Fruit fly (Drosophila melanogaster) whole organism, embryonic: ENCODE measurements around the gene CG12811.

ENCODE experiments used
- Antp ChIP-seq: fragments of 200-800 bp; sonication (Bioruptor generic); optimal IDR thresholded peaks from 3 replicates; lab custom pipeline; 2016; ENCODE audit warnings: missing biosample characterization, missing genetic modification characterization
- Atf3 ChIP-seq: fragments of 200-800 bp; sonication (Bioruptor generic); optimal IDR thresholded peaks from 3 replicates; lab custom pipeline; 2016; ENCODE audit warnings: missing biosample characterization, missing genetic modification characterization
- Bdp1 ChIP-seq: fragments of 200-800 bp; sonication (Bioruptor generic); optimal IDR thresholded peaks from 3 replicates; lab custom pipeline; 2016; ENCODE audit warnings: missing biosample characterization, missing genetic modification characterization
- BtbVII ChIP-seq: fragments of 200-800 bp; sonication (Bioruptor generic); optimal IDR thresholded peaks from 3 replicates; lab custom pipeline; 2017; ENCODE audit warnings: missing biosample characterization, mild to moderate bottlenecking, missing genetic modification characterization
- Bteb2 ChIP-seq: fragments of 200-800 bp; sonication (Bioruptor generic); optimal IDR thresholded peaks from 2 replicates; lab custom pipeline; 2016; ENCODE audit warnings: missing biosample characterization, missing genetic modification characterization
- CG11085 ChIP-seq: fragments of 200-800 bp; sonication (Bioruptor generic); IDR thresholded peaks from 2 replicates; pipeline ENCODE4 v1.3.6; 2022; ENCODE audit warnings: missing biosample characterization, missing genetic modification characterization
- CG14014 ChIP-seq: fragments of 200-800 bp; sonication (Bioruptor generic); IDR thresholded peaks from 2 replicates; pipeline ENCODE4 v1.3.6; 2022; ENCODE audit warnings: missing biosample characterization, missing genetic modification characterization
- CG15269 ChIP-seq: fragments of 200-800 bp; sonication (Bioruptor generic); optimal IDR thresholded peaks from 2 replicates; lab custom pipeline; 2018; ENCODE audit warnings: missing biosample characterization, mild to moderate bottlenecking, missing genetic modification characterization, moderate library complexity
- CG16813 ChIP-seq: fragments of 200-800 bp; sonication (Bioruptor generic); IDR thresholded peaks from 3 replicates; pipeline ENCODE4 v1.3.6; 2022; ENCODE audit warnings: missing biosample characterization, missing genetic modification characterization; ENCODE audit not compliant: partially characterized antibody
- CG1832 ChIP-seq: fragments of 200-800 bp; sonication (Bioruptor generic); optimal IDR thresholded peaks from 2 replicates; lab custom pipeline; 2017; ENCODE audit warnings: missing biosample characterization, mild to moderate bottlenecking, missing genetic modification characterization, inconsistent platforms
- CG18619 ChIP-seq: fragments of 200-800 bp; sonication (Bioruptor generic); optimal IDR thresholded peaks from 3 replicates; lab custom pipeline; 2017; ENCODE audit warnings: missing biosample characterization, mild to moderate bottlenecking, missing genetic modification characterization
- CG3163 ChIP-seq: fragments of 200-800 bp; sonication (Bioruptor generic); optimal IDR thresholded peaks from 3 replicates; lab custom pipeline; 2016; ENCODE audit warnings: missing biosample characterization, missing genetic modification characterization
- CG32532 ChIP-seq: fragments of 200-800 bp; sonication (Bioruptor generic); IDR thresholded peaks from 2 replicates; pipeline ENCODE4 v1.3.6; 2022; ENCODE audit warnings: missing biosample characterization, missing genetic modification characterization
- CG4424 ChIP-seq: fragments of 200-800 bp; sonication (Bioruptor generic); optimal IDR thresholded peaks from 3 replicates; lab custom pipeline; 2016; ENCODE audit warnings: missing biosample characterization, missing genetic modification characterization
- CG4617 ChIP-seq: fragments of 200-800 bp; sonication (Bioruptor generic); optimal IDR thresholded peaks from 3 replicates; lab custom pipeline; 2016; ENCODE audit warnings: missing biosample characterization, missing genetic modification characterization, borderline replicate concordance
- CG5953 ChIP-seq: fragments of 200-800 bp; sonication (Bioruptor generic); IDR thresholded peaks from 2 replicates; pipeline ENCODE4 v1.3.6; 2022; ENCODE audit warnings: missing biosample characterization, missing genetic modification characterization
- D ChIP-seq, 2 experiments: fragments of 200-800 bp in 1 of 2; fragments of >200 bp in 1 of 2; sonication (Bioruptor generic) in 1 of 2; optimal IDR thresholded peaks; 2 replicates in 1 of 2; 3 replicates in 1 of 2; lab custom pipeline; 2017; ENCODE audit warnings: mild to moderate bottlenecking in 1 of 2, missing biosample characterization in 1 of 2, missing genetic modification characterization in 1 of 2, missing genetic modification reagents in 1 of 2
- Dref ChIP-seq: fragments of 200-800 bp; sonication (Bioruptor generic); IDR thresholded peaks from 2 replicates; pipeline ENCODE4 v1.3.6; 2022; ENCODE audit warnings: missing biosample characterization, missing genetic modification characterization
- Hey ChIP-seq: fragments of 200-800 bp; sonication (Bioruptor generic); optimal IDR thresholded peaks from 3 replicates; lab custom pipeline; 2018; ENCODE audit warnings: missing biosample characterization, mild to moderate bottlenecking, missing genetic modification characterization
- NFAT ChIP-seq: fragments of 200-800 bp; sonication (Bioruptor generic); IDR thresholded peaks from 2 replicates; pipeline ENCODE4 v1.3.6; 2022; ENCODE audit warnings: missing biosample characterization, missing genetic modification characterization
- NK7.1 ChIP-seq: fragments of 200-800 bp; sonication (Bioruptor generic); optimal IDR thresholded peaks from 3 replicates; lab custom pipeline; 2016; ENCODE audit warnings: missing biosample characterization, missing genetic modification characterization
- Nf-YB ChIP-seq: fragments of 200-800 bp; sonication (Bioruptor generic); optimal IDR thresholded peaks from 3 replicates; lab custom pipeline; 2019; ENCODE audit warnings: missing biosample characterization, mild to moderate bottlenecking, missing genetic modification characterization, moderate library complexity
- Nf-YC ChIP-seq: fragments of 200-800 bp; optimal IDR thresholded peaks from 3 replicates; lab custom pipeline; 2019; ENCODE audit warnings: missing biosample characterization, mild to moderate bottlenecking, missing genetic modification characterization, moderate library complexity
- NfI ChIP-seq: fragments of 200-800 bp; sonication (Bioruptor generic); optimal IDR thresholded peaks from 3 replicates; lab custom pipeline; 2018; ENCODE audit warnings: missing biosample characterization, mild to moderate bottlenecking, missing genetic modification characterization, moderate library complexity
- Rfx ChIP-seq: fragments of 200-800 bp; sonication (Bioruptor generic); IDR thresholded peaks from 2 replicates; pipeline ENCODE4 v1.3.6; 2022; ENCODE audit warnings: missing biosample characterization, missing genetic modification characterization
- Xbp1 ChIP-seq: fragments of 200-800 bp; sonication (Bioruptor generic); optimal IDR thresholded peaks from 3 replicates; lab custom pipeline; 2016; ENCODE audit warnings: missing biosample characterization, mild to moderate bottlenecking, missing genetic modification characterization
- ab ChIP-seq: fragments of 200-800 bp; sonication (Bioruptor generic); optimal IDR thresholded peaks from 2 replicates; lab custom pipeline; 2016; ENCODE audit warnings: missing biosample characterization, missing genetic modification characterization
- btn ChIP-seq: fragments of 200-800 bp; sonication (Bioruptor generic); optimal IDR thresholded peaks from 2 replicates; lab custom pipeline; 2016; ENCODE audit warnings: missing biosample characterization, missing genetic modification characterization
- chinmo ChIP-seq: fragments of 200-800 bp; sonication (Bioruptor generic); IDR thresholded peaks from 4 replicates; pipeline ENCODE4 v1.3.6; 2022; ENCODE audit warnings: missing biosample characterization, missing genetic modification characterization; ENCODE audit not compliant: partially characterized antibody
- dan ChIP-seq: fragments of 200-800 bp; sonication (Bioruptor generic); IDR thresholded peaks from 2 replicates; pipeline ENCODE4 v1.3.6; 2022; ENCODE audit warnings: missing biosample characterization, missing genetic modification characterization
- dimm ChIP-seq: fragments of 200-800 bp; sonication (Bioruptor generic); IDR thresholded peaks from 2 replicates; pipeline ENCODE4 v1.3.6; 2022; ENCODE audit warnings: missing biosample characterization, missing genetic modification characterization
- ewg ChIP-seq: fragments of 200-800 bp; sonication (Bioruptor generic); optimal IDR thresholded peaks from 3 replicates; lab custom pipeline; 2017; ENCODE audit warnings: mild to moderate bottlenecking, missing biosample characterization, missing genetic modification reagents, missing genetic modification characterization
- grau ChIP-seq: fragments of 200-800 bp; optimal IDR thresholded peaks from 3 replicates; lab custom pipeline; 2019; ENCODE audit warnings: missing biosample characterization, mild to moderate bottlenecking, missing genetic modification characterization, moderate library complexity
- mld ChIP-seq: fragments of 200-800 bp; sonication (Bioruptor generic); IDR thresholded peaks from 3 replicates; pipeline ENCODE4 v1.3.6; 2022; ENCODE audit warnings: missing biosample characterization, missing genetic modification characterization; ENCODE audit not compliant: partially characterized antibody
- nerfin-1 ChIP-seq: fragments of 200-800 bp; sonication (Bioruptor generic); optimal IDR thresholded peaks from 3 replicates; lab custom pipeline; 2019; ENCODE audit warnings: missing biosample characterization, mild to moderate bottlenecking, missing genetic modification characterization, moderate library complexity
- onecut ChIP-seq: fragments of 200-800 bp; sonication (Bioruptor generic); IDR thresholded peaks from 2 replicates; pipeline ENCODE4 v1.3.6; 2022; ENCODE audit warnings: missing biosample characterization, missing genetic modification characterization
- org-1 ChIP-seq: fragments of 200-800 bp; sonication (Bioruptor generic); optimal IDR thresholded peaks from 2 replicates; lab custom pipeline; 2017; ENCODE audit warnings: missing biosample characterization, missing genetic modification characterization
- pho ChIP-seq: fragments of 200-800 bp; sonication (Bioruptor generic); optimal IDR thresholded peaks from 2 replicates; lab custom pipeline; 2016; ENCODE audit warnings: missing biosample characterization, missing genetic modification characterization
- pros ChIP-seq: fragments of 200-800 bp; sonication (Bioruptor generic); optimal IDR thresholded peaks from 3 replicates; lab custom pipeline; 2019; ENCODE audit warnings: missing biosample characterization, mild to moderate bottlenecking, missing genetic modification characterization, moderate library complexity
- scrt ChIP-seq: fragments of 200-800 bp; sonication (Bioruptor generic); optimal IDR thresholded peaks from 2 replicates; lab custom pipeline; 2018; ENCODE audit warnings: missing biosample characterization, mild to moderate bottlenecking, missing genetic modification characterization, moderate library complexity
- seq ChIP-seq: fragments of 200-800 bp; sonication (Bioruptor generic); IDR thresholded peaks from 2 replicates; pipeline ENCODE4 v1.3.6; 2022; ENCODE audit warnings: missing biosample characterization, missing genetic modification characterization
- slou ChIP-seq: fragments of 200-800 bp; sonication (Bioruptor generic); optimal IDR thresholded peaks from 3 replicates; lab custom pipeline; 2016; ENCODE audit warnings: missing biosample characterization, missing genetic modification characterization
- tup ChIP-seq: fragments of 200-800 bp; sonication (Bioruptor generic); optimal IDR thresholded peaks from 2 replicates; lab custom pipeline; 2016; ENCODE audit warnings: missing biosample characterization, mild to moderate bottlenecking, missing genetic modification characterization, moderate library complexity
- zen2 ChIP-seq: fragments of 200-800 bp; sonication (Bioruptor generic); IDR thresholded peaks from 3 replicates; pipeline ENCODE4 v1.3.6; 2022; ENCODE audit warnings: missing biosample characterization, missing genetic modification characterization; ENCODE audit not compliant: partially characterized antibody
- zf30C ChIP-seq: fragments of 200-800 bp; sonication (Bioruptor generic); optimal IDR thresholded peaks from 3 replicates; lab custom pipeline; 2018; ENCODE audit warnings: missing biosample characterization, mild to moderate bottlenecking, missing genetic modification characterization

CG12811 gene

dm6 chr3R:10076665-10077064 lies 28.1 kb upstream of the CG12811 start (continued):
- TF ChIP-seq Atf3 (GFP tag; lab: Kevin White, UChicago) = no peak
- TF ChIP-seq Hey (tag; lab: Kevin White, UChicago) = no peak
- no peak for TF ChIP-seq CG5953 (GFP tag; lab: Robert Waterston, UW)
- TF ChIP-seq NfI (GFP tag; lab: Kevin White, UChicago) = no peak
- no peak for TF ChIP-seq CG4424 (GFP tag; lab: Kevin White, UChicago)
- no peak for TF ChIP-seq nerfin-1 (tag; lab: Kevin White, UChicago)
- TF ChIP-seq tup (GFP tag; lab: Kevin White, UChicago) = no peak
- TF ChIP-seq onecut (GFP tag; lab: Robert Waterston, UW) = peak; percentile 17; the same call in 1 of the 2 replicates
- TF ChIP-seq org-1 (GFP tag; lab: Kevin White, UChicago) = no peak
- no peak for TF ChIP-seq btn (GFP tag; lab: Kevin White, UChicago)
- no peak for TF ChIP-seq Bdp1 (GFP tag; lab: Kevin White, UChicago)
- no peak for TF ChIP-seq NFAT
- TF ChIP-seq pros (GFP tag; lab: Kevin White, UChicago) = no peak
- TF ChIP-seq zen2 (GFP tag; lab: Robert Waterston, UW) = no peak
- no peak for TF ChIP-seq CG14014
- TF ChIP-seq Rfx (GFP tag; lab: Robert Waterston, UW) = peak; percentile 40; the same call in 1 of the 2 replicates
- no peak for TF ChIP-seq CG3163 (GFP tag; lab: Kevin White, UChicago)
- TF ChIP-seq CG11085 (GFP tag; lab: Robert Waterston, UW) = no peak

- TF ChIP-seq BtbVII (no peak), Xbp1 (no peak), CG18619 (no peak), NK7.1 (GFP tag; lab: Kevin White, UChicago) (no peak), Antp (no peak), D (optimal IDR thresholded peaks at IDR 0.05; lab: Kevin White, UChicago) (no peak), D (GFP tag; optimal IDR thresholded peaks at IDR 0.05; lab: Kevin White, UChicago) (no peak), mld (GFP tag; lab: Robert Waterston, UW) (no peak), CG4617 (GFP tag; lab: Kevin White, UChicago) (no peak), slou (GFP tag; lab: Kevin White, UChicago) (no peak)
- TF ChIP-seq, all 482 proteins: peak for 0
Observed at dm6 chr3R:10075323-10075788, 26.8 kb upstream of the CG12811 start, which contains the start of gene Alp13. Gene Alp13 (minus strand): TSS chr3R:10075373.

dm6 chr3R:10070817-10071216 lies 22.2 kb upstream of the CG12811 start, which contains the start of gene nerfin-2:
Gene nerfin-2 (plus strand): TSS chr3R:10071117.
- TF ChIP-seq CG15269 (no peak), ab (GFP tag; lab: Kevin White, UChicago) (no peak), grau (no peak)
- TF ChIP-seq, all 482 proteins: peak for 0

- TF ChIP-seq dan = 0 out of 2 replicates have a peak, but pooled peaks have one; percentile 18
- peak; percentile 46; the same call in 1 of the 2 replicates for TF ChIP-seq seq (GFP tag; lab: Robert Waterston, UW)
- no peak for TF ChIP-seq zf30C (GFP tag; lab: Kevin White, UChicago)
- TF ChIP-seq onecut (GFP tag; lab: Robert Waterston, UW) = peak; percentile 39; the same call in 1 of the 2 replicates
- TF ChIP-seq CG32532 (GFP tag; lab: Robert Waterston, UW) = 0 out of 2 replicates have a peak, but pooled peaks have one; percentile 25
- no peak for TF ChIP-seq Bteb2 (GFP tag; lab: Kevin White, UChicago)
- 0 out of 2 replicates have a peak, but pooled peaks have one; percentile 1 for TF ChIP-seq Dref (GFP tag; lab: Robert Waterston, UW)
- TF ChIP-seq dimm (GFP tag; lab: Robert Waterston, UW) = 0 out of 2 replicates have a peak, but pooled peaks have one; percentile 12
- no peak for TF ChIP-seq NfI (GFP tag; lab: Kevin White, UChicago)
- TF ChIP-seq pho (GFP tag; lab: Kevin White, UChicago) = no peak
- peak; percentile 96 for TF ChIP-seq Nf-YB (GFP tag; lab: Kevin White, UChicago)
- peak; percentile 79 for TF ChIP-seq nerfin-1 (tag; lab: Kevin White, UChicago)
- TF ChIP-seq chinmo (GFP tag; lab: Robert Waterston, UW) = peak; percentile 63; the same call in 1 of the 4 replicates
- peak; percentile 32 for TF ChIP-seq CG1832 (GFP tag; lab: Kevin White, UChicago)
- TF ChIP-seq scrt = peak; percentile 95
- peak; percentile 97 for TF ChIP-seq Nf-YC (tag; lab: Kevin White, UChicago)
- peak; percentile 95 for TF ChIP-seq ewg (GFP tag; lab: Kevin White, UChicago)
- 0 out of 3 replicates have a peak, but pooled peaks have one; percentile 16 for TF ChIP-seq CG16813 (GFP tag; lab: Robert Waterston, UW)
Observed at dm6 chr3R:10070195-10070594, 21.6 kb upstream of the CG12811 start.
